Worm (Caenorhabditis elegans): ENCODE data around the gene T02D1.9.

Gene T02D1.9

ce11 chrIV:17371469-17371868, 35.9 kb downstream of the T02D1.9 start, which contains the start of gene C30H6.5:
Gene C30H6.5 (plus strand): TSS chrIV:17371769.
- TF ChIP-seq lin-15B (tag; optimal IDR thresholded peaks at IDR 0.05) (no peak), ztf-11 (tag; optimal IDR thresholded peaks at IDR 0.05) (no peak), nhr-12 (tag; optimal IDR thresholded peaks at IDR 0.05) (no peak), ama-1 (optimal IDR thresholded peaks at IDR 0.05) (no peak), elt-2 (tag; optimal IDR thresholded peaks at IDR 0.05) (no peak), lin-39 (tag; optimal IDR thresholded peaks at IDR 0.05) (no peak), sea-2 (GFP tag; optimal IDR thresholded peaks at IDR 0.05) (no peak), egl-27 (tag; optimal IDR thresholded peaks at IDR 0.05) (no peak), nhr-11 (tag; optimal IDR thresholded peaks at IDR 0.05) (no peak), ceh-9 (tag; optimal IDR thresholded peaks at IDR 0.05) (no peak), egl-5 (tag; optimal IDR thresholded peaks at IDR 0.05) (no peak), lsy-12 (tag; optimal IDR thresholded peaks at IDR 0.05) (no peak), nhr-77 (tag; optimal IDR thresholded peaks at IDR 0.05) (no peak), aly-2 (tag; optimal IDR thresholded peaks at IDR 0.05) (no peak), nhr-76 (tag; optimal IDR thresholded peaks at IDR 0.05) (no peak)

ce11 chrIV:17368292-17368691, 39.1 kb downstream of the T02D1.9 start, which contains the start of gene trh-1:
Gene trh-1 (plus strand): TSS chrIV:17368592.
- no peak for TF ChIP-seq fos-1 (tag; optimal IDR thresholded peaks at IDR 0.05)
- no peak for TF ChIP-seq nhr-67 (tag; optimal IDR thresholded peaks at IDR 0.05)
- no peak for TF ChIP-seq zag-1 (tag; optimal IDR thresholded peaks at IDR 0.05)
- no peak for TF ChIP-seq egl-5 (tag; optimal IDR thresholded peaks at IDR 0.05)
- TF ChIP-seq fkh-10 (GFP tag; optimal IDR thresholded peaks at IDR 0.05), result no peak
- no peak for TF ChIP-seq nfya-1 (tag; optimal IDR thresholded peaks at IDR 0.05; ENCODE audit: insufficient read depth)
- TF ChIP-seq ztf-4 (tag; optimal IDR thresholded peaks at IDR 0.05), result no peak
- no peak for TF ChIP-seq elt-1 (tag; optimal IDR thresholded peaks at IDR 0.05)
- TF ChIP-seq ceh-9 (tag; optimal IDR thresholded peaks at IDR 0.05), result no peak
- TF ChIP-seq snpc-4 (tag; optimal IDR thresholded peaks at IDR 0.05), result no peak
- no peak for TF ChIP-seq nhr-237 (tag; optimal IDR thresholded peaks at IDR 0.05)
- no peak for TF ChIP-seq hmg-11 (tag; optimal IDR thresholded peaks at IDR 0.05)
- no peak for TF ChIP-seq pqm-1 (tag; optimal IDR thresholded peaks at IDR 0.05)

- TF ChIP-seq lin-39 (tag; optimal IDR thresholded peaks at IDR 0.05) (no peak), ceh-16 (tag; optimal IDR thresholded peaks at IDR 0.05) (no peak), fkh-10 (GFP tag; optimal IDR thresholded peaks at IDR 0.05) (no peak), snpc-4 (tag; optimal IDR thresholded peaks at IDR 0.05) (no peak), mdl-1 (tag; optimal IDR thresholded peaks at IDR 0.05) (no peak), tbx-2 (tag; optimal IDR thresholded peaks at IDR 0.05) (no peak), eor-1 (tag; optimal IDR thresholded peaks at IDR 0.05) (no peak), ZK546.5 (tag; optimal IDR thresholded peaks at IDR 0.05) (no peak), nhr-12 (tag; optimal IDR thresholded peaks at IDR 0.05) (no peak), sea-2 (GFP tag; optimal IDR thresholded peaks at IDR 0.05) (no peak), ztf-11 (tag; optimal IDR thresholded peaks at IDR 0.05) (no peak), ceh-28 (tag; optimal IDR thresholded peaks at IDR 0.05) (no peak), fos-1 (tag; optimal IDR thresholded peaks at IDR 0.05) (no peak), nhr-25 (tag; optimal IDR thresholded peaks at IDR 0.05) (no peak), nhr-76 (tag; optimal IDR thresholded peaks at IDR 0.05) (no peak), R02D3.7 (tag; optimal IDR thresholded peaks at IDR 0.05) (no peak), hmg-11 (tag; optimal IDR thresholded peaks at IDR 0.05) (no peak), elt-3 (tag; optimal IDR thresholded peaks at IDR 0.05) (no peak)
Observed at ce11 chrIV:17367294-17367693, 40.1 kb downstream of the T02D1.9 start, which contains the start of gene zipt-17. Gene zipt-17 (minus strand): TSS chrIV:17367394.

- TF ChIP-seq zag-1 (tag; optimal IDR thresholded peaks at IDR 0.05), result no peak
- no peak for TF ChIP-seq nhr-43 (tag; optimal IDR thresholded peaks at IDR 0.05; ENCODE audit: poor library complexity, severe bottlenecking)
- TF ChIP-seq fkh-10 (GFP tag; optimal IDR thresholded peaks at IDR 0.05), result no peak
- TF ChIP-seq ztf-11 (tag; optimal IDR thresholded peaks at IDR 0.05), result no peak
- TF ChIP-seq fkh-2 (tag; optimal IDR thresholded peaks at IDR 0.05), result no peak
- TF ChIP-seq eor-1 (tag; optimal IDR thresholded peaks at IDR 0.05), result no peak
- TF ChIP-seq snpc-4 (tag; optimal IDR thresholded peaks at IDR 0.05), result no peak
Observed at ce11 chrIV:17361143-17361542, 46.2 kb downstream of the T02D1.9 start, which contains the start of gene clec-202. Gene clec-202 (plus strand): TSS chrIV:17361443.
